Fruit fly (Drosophila melanogaster) whole organism, prepupa: ENCODE results near the gene CG32590.

Experiments used
- CG10631 ChIP-seq: fragments of 200-800 bp; sonication (Bioruptor generic); optimal IDR thresholded peaks from 2 replicates; lab custom pipeline; 2016; ENCODE audit warnings: missing biosample characterization, missing genetic modification characterization
- CG10669 ChIP-seq: fragments of 200-800 bp; sonication (Bioruptor generic); optimal IDR thresholded peaks from 3 replicates; lab custom pipeline; 2018; ENCODE audit warnings: missing biosample characterization, mild to moderate bottlenecking, missing genetic modification characterization, moderate library complexity
- CG11294 ChIP-seq: fragments of 200-800 bp; sonication (Bioruptor generic); IDR thresholded peaks from 2 replicates; pipeline ENCODE4 v1.3.6; 2022; ENCODE audit warnings: missing biosample characterization, missing genetic modification characterization
- CG11902 ChIP-seq: fragments of 200-800 bp; sonication (Bioruptor generic); optimal IDR thresholded peaks from 3 replicates; lab custom pipeline; 2016; ENCODE audit warnings: missing biosample characterization, missing genetic modification characterization
- CG16779 ChIP-seq: fragments of 200-800 bp; sonication (Bioruptor generic); optimal IDR thresholded peaks from 3 replicates; lab custom pipeline; 2017; ENCODE audit warnings: missing biosample characterization, mild to moderate bottlenecking, missing genetic modification characterization
- CG3032 ChIP-seq: fragments of 200-800 bp; optimal IDR thresholded peaks from 2 replicates; lab custom pipeline; 2019; ENCODE audit warnings: missing biosample characterization, mild to moderate bottlenecking, missing genetic modification characterization, moderate library complexity
- CG31627 ChIP-seq: fragments of 200-800 bp; sonication (Bioruptor generic); optimal IDR thresholded peaks from 3 replicates; lab custom pipeline; 2016; ENCODE audit warnings: missing biosample characterization, missing genetic modification characterization
- CG32006 ChIP-seq: fragments of 200-800 bp; sonication (Bioruptor generic); optimal IDR thresholded peaks from 3 replicates; lab custom pipeline; 2017; ENCODE audit warnings: missing biosample characterization, mild to moderate bottlenecking, missing genetic modification characterization
- CG34406 ChIP-seq: fragments of 200-800 bp; sonication (Bioruptor generic); optimal IDR thresholded peaks from 3 replicates; lab custom pipeline; 2016; ENCODE audit warnings: missing biosample characterization, missing genetic modification characterization
- CG3919 ChIP-seq: fragments of 200-800 bp; sonication (Bioruptor generic); optimal IDR thresholded peaks from 3 replicates; lab custom pipeline; 2016; ENCODE audit warnings: missing biosample characterization, missing genetic modification characterization
- CG4318 ChIP-seq: fragments of 200-800 bp; sonication (Bioruptor generic); optimal IDR thresholded peaks from 3 replicates; lab custom pipeline; 2017; ENCODE audit warnings: missing biosample characterization, mild to moderate bottlenecking, missing genetic modification characterization
- CG6163 ChIP-seq: fragments of 200-800 bp; sonication (Bioruptor generic); IDR thresholded peaks from 3 replicates; pipeline ENCODE4 v1.3.6; 2022; ENCODE audit warnings: missing biosample characterization, missing genetic modification characterization
- CG6276 ChIP-seq: fragments of 200-800 bp; sonication (Bioruptor generic); optimal IDR thresholded peaks from 2 replicates; lab custom pipeline; 2017; ENCODE audit warnings: missing biosample characterization, mild to moderate bottlenecking, missing genetic modification characterization
- CG6792 ChIP-seq: fragments of 200-800 bp; sonication (Bioruptor generic); optimal IDR thresholded peaks from 3 replicates; lab custom pipeline; 2016; ENCODE audit warnings: missing biosample characterization, missing genetic modification characterization
- CG6854 ChIP-seq: fragments of 200-800 bp; sonication (Bioruptor generic); optimal IDR thresholded peaks from 2 replicates; lab custom pipeline; 2017; ENCODE audit warnings: missing biosample characterization, mild to moderate bottlenecking, missing genetic modification characterization
- CG7368 ChIP-seq: fragments of 200-800 bp; sonication (Bioruptor generic); optimal IDR thresholded peaks from 3 replicates; lab custom pipeline; 2016; ENCODE audit warnings: missing biosample characterization, missing genetic modification characterization
- CG9139 ChIP-seq: fragments of 200-800 bp; sonication (Bioruptor generic); optimal IDR thresholded peaks from 3 replicates; lab custom pipeline; 2017; ENCODE audit warnings: missing biosample characterization, mild to moderate bottlenecking, missing genetic modification characterization
- Eip75B ChIP-seq: fragments of 200-800 bp; sonication (Bioruptor generic); optimal IDR thresholded peaks from 3 replicates; lab custom pipeline; 2016; ENCODE audit warnings: missing biosample characterization, missing genetic modification characterization
- Eip78C ChIP-seq: fragments of 200-800 bp; sonication (Bioruptor generic); peaks from one replicate; lab custom pipeline; 2016; ENCODE audit warnings: missing biosample characterization, missing genetic modification characterization
- Eip93F ChIP-seq: fragments of 200-800 bp; sonication (Bioruptor generic); optimal IDR thresholded peaks from 2 replicates; lab custom pipeline; 2016; ENCODE audit warnings: missing biosample characterization, mild to moderate bottlenecking, missing genetic modification characterization
- Ets21C ChIP-seq: fragments of 200-800 bp; sonication (Bioruptor generic); optimal IDR thresholded peaks from 3 replicates; lab custom pipeline; 2016; ENCODE audit warnings: missing biosample characterization, missing genetic modification characterization
- Gug ChIP-seq: fragments of 200-800 bp; sonication (Bioruptor generic); IDR thresholded peaks from 2 replicates; pipeline ENCODE4 v1.3.6; 2022; ENCODE audit warnings: missing biosample characterization, missing genetic modification characterization
- Hr38 ChIP-seq: sonication (Bioruptor generic); optimal IDR thresholded peaks from 2 replicates; lab custom pipeline; 2016; ENCODE audit warnings: missing biosample characterization, missing genetic modification characterization
- Hr4 ChIP-seq: fragments of 200-800 bp; sonication (Bioruptor generic); optimal IDR thresholded peaks from 3 replicates; lab custom pipeline; 2016; ENCODE audit warnings: missing biosample characterization, missing genetic modification characterization
- Met ChIP-seq: fragments of 200-800 bp; sonication (Bioruptor generic); optimal IDR thresholded peaks from 3 replicates; lab custom pipeline; 2016; ENCODE audit warnings: missing biosample characterization, missing genetic modification characterization
- Sox102F ChIP-seq: fragments of 200-800 bp; sonication (Bioruptor generic); optimal IDR thresholded peaks from 2 replicates; lab custom pipeline; 2016; ENCODE audit warnings: missing biosample characterization, mild to moderate bottlenecking, missing genetic modification characterization
- achi ChIP-seq: fragments of 200-800 bp; sonication (Bioruptor generic); optimal IDR thresholded peaks from 3 replicates; lab custom pipeline; 2016; ENCODE audit warnings: missing biosample characterization, missing genetic modification characterization
- acj6 ChIP-seq: fragments of 200-800 bp; sonication (Bioruptor generic); optimal IDR thresholded peaks from 3 replicates; lab custom pipeline; 2016; ENCODE audit warnings: missing biosample characterization, missing genetic modification characterization
- cyc ChIP-seq: fragments of 200-800 bp; sonication (Bioruptor generic); optimal IDR thresholded peaks from 3 replicates; lab custom pipeline; 2016; ENCODE audit warnings: missing biosample characterization, missing genetic modification characterization
- dac ChIP-seq: fragments of 200-800 bp; sonication (Bioruptor generic); optimal IDR thresholded peaks from 2 replicates; lab custom pipeline; 2017; ENCODE audit warnings: missing biosample characterization, mild to moderate bottlenecking, missing genetic modification characterization
- eg ChIP-seq: fragments of 200-800 bp; sonication (Bioruptor generic); IDR thresholded peaks from 3 replicates; pipeline ENCODE4 v1.3.6; 2022; ENCODE audit warnings: missing biosample characterization, missing genetic modification characterization
- esn ChIP-seq: fragments of 200-800 bp; sonication (Bioruptor generic); optimal IDR thresholded peaks from 2 replicates; lab custom pipeline; 2016; ENCODE audit warnings: missing biosample characterization, mild to moderate bottlenecking, missing genetic modification characterization, moderate library complexity
- fd59A ChIP-seq: fragments of 200-800 bp; sonication (Bioruptor generic); optimal IDR thresholded peaks from 2 replicates; lab custom pipeline; 2017; ENCODE audit warnings: missing biosample characterization, mild to moderate bottlenecking, missing genetic modification characterization, missing genetic modification reagents
- fd85E ChIP-seq: fragments of 200-800 bp; sonication (Bioruptor generic); optimal IDR thresholded peaks from 3 replicates; lab custom pipeline; 2016; ENCODE audit warnings: missing biosample characterization, missing genetic modification characterization
- fkh ChIP-seq: fragments of 200-800 bp; sonication (Bioruptor generic); optimal IDR thresholded peaks from 3 replicates; lab custom pipeline; 2017; ENCODE audit warnings: missing biosample characterization, mild to moderate bottlenecking, missing genetic modification characterization, moderate library complexity
- lz ChIP-seq: fragments of 200-800 bp; sonication (Bioruptor generic); optimal IDR thresholded peaks from 3 replicates; lab custom pipeline; 2016; ENCODE audit warnings: missing biosample characterization, missing genetic modification characterization
- net ChIP-seq: fragments of 200-800 bp; sonication (Bioruptor generic); optimal IDR thresholded peaks from 3 replicates; lab custom pipeline; 2016; ENCODE audit warnings: missing biosample characterization, missing genetic modification characterization
- spab ChIP-seq: fragments of 200-800 bp; sonication (Bioruptor generic); optimal IDR thresholded peaks from 2 replicates; lab custom pipeline; 2017; ENCODE audit warnings: missing biosample characterization, mild to moderate bottlenecking, missing genetic modification characterization, missing genetic modification reagents
- svp ChIP-seq: fragments of 200-800 bp; sonication (Bioruptor generic); peaks from one replicate; lab custom pipeline; 2016; ENCODE audit warnings: missing biosample characterization, missing genetic modification characterization
- topi ChIP-seq: fragments of 200-800 bp; sonication (Bioruptor generic); optimal IDR thresholded peaks from 3 replicates; lab custom pipeline; 2016; ENCODE audit warnings: missing biosample characterization, missing genetic modification characterization
- vri ChIP-seq: fragments of 200-800 bp; sonication (Bioruptor generic); optimal IDR thresholded peaks from 3 replicates; lab custom pipeline; 2016; ENCODE audit warnings: missing biosample characterization, mild to moderate bottlenecking, missing genetic modification characterization

Gene CG32590

DNA sequence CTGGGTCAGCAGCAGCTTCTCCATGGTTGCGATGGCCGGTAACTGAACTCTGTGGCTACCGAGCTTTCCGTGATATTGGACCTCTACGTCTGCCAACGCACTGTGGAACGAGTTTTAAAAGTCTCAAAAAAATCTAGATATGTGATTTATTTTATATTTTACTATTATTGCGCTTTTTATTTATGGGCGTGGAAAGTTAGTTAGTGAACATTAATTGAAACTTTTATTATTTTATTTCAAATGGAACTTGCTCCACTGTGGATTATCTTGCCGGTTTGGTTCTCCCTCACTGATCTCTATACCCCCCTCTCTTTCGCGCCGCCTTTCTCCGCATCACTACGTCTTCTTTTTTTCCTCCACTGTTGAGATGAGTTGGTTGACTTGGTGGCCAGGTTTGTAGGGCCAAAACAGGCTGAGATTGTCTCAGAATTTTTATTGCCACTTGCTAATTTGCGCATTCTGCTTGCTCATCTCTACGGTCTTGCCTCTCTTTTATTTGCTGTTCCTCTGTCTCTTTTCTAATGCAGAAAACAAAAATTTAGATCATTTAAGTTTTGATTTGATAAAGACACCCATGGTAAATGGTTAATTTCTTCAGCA is 9.9 kb upstream of the CG32590 start, which contains the start of gene CG9522 (continued):
- TF ChIP-seq CG10669 (GFP tag; lab: Kevin White, UChicago) = peak; percentile 78
- no peak for TF ChIP-seq Hr38 (GFP tag; lab: Kevin White, UChicago)
- TF ChIP-seq Eip93F (GFP tag; lab: Kevin White, UChicago) = no peak
- TF ChIP-seq Hr4 = peak; percentile 85
- TF ChIP-seq CG6163 = peak; percentile 95
- TF ChIP-seq CG31627 (GFP tag; lab: Kevin White, UChicago) = peak; percentile 67
- TF ChIP-seq CG6854 = peak; percentile 68
- TF ChIP-seq Met (GFP tag; lab: Kevin White, UChicago) = peak; percentile 85
- peak; percentile 79 for TF ChIP-seq lz
- peak; percentile 83 for TF ChIP-seq CG4318 (GFP tag; lab: Kevin White, UChicago)
- TF ChIP-seq vri (GFP tag; lab: Kevin White, UChicago) = peak; percentile 58
- TF ChIP-seq achi (GFP tag; lab: Kevin White, UChicago) = peak; percentile 91
- peak; percentile 92 for TF ChIP-seq CG3919
- peak; percentile 84 for TF ChIP-seq esn (GFP tag; lab: Kevin White, UChicago)
- peak; percentile 77 for TF ChIP-seq Gug (GFP tag; lab: Robert Waterston, UW)
- TF ChIP-seq eg (GFP tag; lab: Robert Waterston, UW) = peak; percentile 82
- peak; percentile 82 for TF ChIP-seq net (GFP tag; lab: Kevin White, UChicago)
- peak; percentile 80 for TF ChIP-seq CG34406 (GFP tag; lab: Kevin White, UChicago)

DNA sequence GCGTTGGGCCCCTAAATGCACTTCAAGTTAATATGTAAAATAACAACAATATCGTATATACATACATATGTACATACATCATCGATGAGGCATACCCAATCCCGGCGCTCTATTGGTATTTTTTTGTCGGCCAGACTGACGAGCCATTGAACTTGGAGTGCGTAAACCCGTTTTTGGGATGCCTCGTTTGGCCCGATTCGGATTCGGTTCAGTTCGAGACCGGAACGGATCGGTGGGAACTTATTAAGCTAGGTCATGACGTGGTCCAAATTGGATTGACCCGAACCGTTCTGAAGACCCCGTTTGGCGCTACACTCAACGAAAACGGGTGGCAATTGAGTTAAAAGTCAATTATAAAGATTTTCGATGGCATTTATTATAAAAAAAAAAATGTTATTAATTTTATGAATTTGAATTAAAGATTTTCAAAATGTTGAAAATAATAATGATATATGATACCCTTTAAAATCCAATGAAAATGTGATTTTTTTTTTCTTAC is 7.3 kb upstream of the CG32590 start:
- TF ChIP-seq CG16779 = no peak
- no peak for TF ChIP-seq CG6854
- TF ChIP-seq CG6276 (GFP tag; lab: Kevin White, UChicago) = no peak
- TF ChIP-seq svp = peak; percentile 56
- TF ChIP-seq CG34406 (GFP tag; lab: Kevin White, UChicago) = peak; percentile 20
- TF ChIP-seq Sox102F = peak; percentile 22
- no peak for TF ChIP-seq CG11902 (GFP tag; lab: Kevin White, UChicago)
- no peak for TF ChIP-seq CG6792 (GFP tag; lab: Kevin White, UChicago)
- no peak for TF ChIP-seq CG10631
- peak; percentile 52 for TF ChIP-seq Eip78C (GFP tag; lab: Kevin White, UChicago)
- TF ChIP-seq Gug (GFP tag; lab: Robert Waterston, UW) = no peak
- peak; percentile 29 for TF ChIP-seq Eip75B (GFP tag; lab: Kevin White, UChicago)
- no peak for TF ChIP-seq CG4318 (GFP tag; lab: Kevin White, UChicago)
- no peak for TF ChIP-seq CG32006 (GFP tag; lab: Kevin White, UChicago)
- no peak for TF ChIP-seq CG11294 (GFP tag; lab: Robert Waterston, UW)
- no peak for TF ChIP-seq fd85E (GFP tag; lab: Kevin White, UChicago)
- peak; percentile 18 for TF ChIP-seq esn (GFP tag; lab: Kevin White, UChicago)
- no peak for TF ChIP-seq CG9139
- TF ChIP-seq CG7368 (GFP tag; lab: Kevin White, UChicago) = no peak
- peak; percentile 11 for TF ChIP-seq topi (GFP tag; lab: Kevin White, UChicago)
- TF ChIP-seq CG3919 = no peak
- TF ChIP-seq spab (GFP tag; lab: Kevin White, UChicago) = no peak

DNA sequence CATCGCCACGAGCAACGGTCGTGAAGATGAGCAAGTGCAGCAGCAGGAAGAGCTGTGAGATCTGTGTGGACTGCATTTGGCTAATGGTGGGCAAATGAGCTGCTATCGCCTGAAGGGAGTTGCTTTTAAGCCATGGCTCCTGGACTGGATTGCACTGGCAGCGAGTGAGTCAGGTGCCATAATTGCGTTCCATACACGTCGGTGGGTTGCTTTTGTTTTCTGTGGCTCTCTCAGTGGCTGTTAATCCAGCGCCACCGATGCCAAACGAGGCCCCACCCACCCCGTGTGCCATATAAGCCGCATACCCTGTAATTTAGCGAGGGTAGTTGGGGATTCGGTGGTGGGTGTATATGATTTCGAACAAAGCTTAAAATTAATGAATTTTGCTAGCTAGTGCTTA is 5.8 kb upstream of the CG32590 start, which contains the start of gene CG12539:
Gene CG12539 (minus strand): TSS at position 101 of the 400 bp plus-strand sequence.
- TF ChIP-seq fkh = no peak
- TF ChIP-seq acj6 (GFP tag; lab: Kevin White, UChicago) = no peak
- no peak for TF ChIP-seq CG6276 (GFP tag; lab: Kevin White, UChicago)
- TF ChIP-seq CG7368 (GFP tag; lab: Kevin White, UChicago) = no peak
- TF ChIP-seq CG6792 (GFP tag; lab: Kevin White, UChicago) = no peak
- no peak for TF ChIP-seq esn (GFP tag; lab: Kevin White, UChicago)
- no peak for TF ChIP-seq CG11902 (GFP tag; lab: Kevin White, UChicago)
- TF ChIP-seq fd85E (GFP tag; lab: Kevin White, UChicago) = no peak
- TF ChIP-seq spab (GFP tag; lab: Kevin White, UChicago) = no peak
- no peak for TF ChIP-seq CG3032 (tag; lab: Kevin White, UChicago)
- TF ChIP-seq CG9139 = no peak
- no peak for TF ChIP-seq eg (GFP tag; lab: Robert Waterston, UW)
- TF ChIP-seq achi (GFP tag; lab: Kevin White, UChicago) = no peak
- no peak for TF ChIP-seq dac (GFP tag; lab: Kevin White, UChicago)
- no peak for TF ChIP-seq Ets21C (GFP tag; lab: Kevin White, UChicago)
- TF ChIP-seq CG32006 (GFP tag; lab: Kevin White, UChicago) = no peak
- TF ChIP-seq fd59A (GFP tag; lab: Kevin White, UChicago) = no peak
- no peak for TF ChIP-seq CG10631
- TF ChIP-seq cyc (GFP tag; lab: Kevin White, UChicago) = no peak
- TF ChIP-seq CG31627 (GFP tag; lab: Kevin White, UChicago) = no peak
